Worm (Caenorhabditis elegans) whole organism, L3 larva: ENCODE data around the gene Y71H2AM.25.

ENCODE experiments used
- R02D3.7 ChIP-seq: fragments of 150-350 bp; optimal IDR thresholded peaks from 2 replicates; lab custom pipeline; 2014; ENCODE audit warnings: missing biosample characterization, missing genetic modification characterization
- aly-2 ChIP-seq: fragments of 150-350 bp; optimal IDR thresholded peaks from 2 replicates; lab custom pipeline; 2014; ENCODE audit warnings: missing biosample characterization, missing genetic modification characterization
- ceh-28 ChIP-seq: fragments of 150-350 bp; optimal IDR thresholded peaks from 2 replicates; lab custom pipeline; 2014; ENCODE audit warnings: missing biosample characterization, missing genetic modification reagents, missing genetic modification characterization
- ceh-82 ChIP-seq: fragments of 150-350 bp; optimal IDR thresholded peaks from 2 replicates; lab custom pipeline; 2014; ENCODE audit warnings: missing biosample characterization, missing genetic modification characterization
- ceh-9 ChIP-seq: sonication (generic microtip); optimal IDR thresholded peaks from 2 replicates; lab custom pipeline; 2018; ENCODE audit warnings: missing biosample characterization, missing genetic modification characterization
- daf-12 ChIP-seq: fragments of 150-350 bp; optimal IDR thresholded peaks from 2 replicates; lab custom pipeline; 2014; ENCODE audit warnings: missing biosample characterization, missing genetic modification reagents, missing genetic modification characterization
- egl-27 ChIP-seq: sonication (generic microtip); optimal IDR thresholded peaks from 4 replicates; lab custom pipeline; 2017; ENCODE audit warnings: missing biosample characterization, missing genetic modification reagents, missing genetic modification characterization
- elt-2 ChIP-seq: sonication (generic microtip); optimal IDR thresholded peaks from 2 replicates; lab custom pipeline; 2016; ENCODE audit warnings: missing genetic modification reagents, mild to moderate bottlenecking, missing genetic modification characterization, missing compliant biosample characterization
- elt-3 ChIP-seq, 3 experiments: fragments of 150-350 bp in 1 of 3; sonication (generic microtip) in 2 of 3; optimal IDR thresholded peaks; 2 replicates in 2 of 3; 4 replicates in 1 of 3; lab custom pipeline; 2014 to 2017; ENCODE audit warnings: missing biosample characterization in 3 of 3, missing genetic modification characterization in 3 of 3
- eor-1 ChIP-seq, 2 experiments: fragments of 150-350 bp; optimal IDR thresholded peaks; 2 replicates each; lab custom pipeline; 2014 to 2018; ENCODE audit warnings: missing biosample characterization in 2 of 2, missing genetic modification characterization in 2 of 2
- fkh-10 ChIP-seq: sonication (generic microtip); optimal IDR thresholded peaks from 2 replicates; lab custom pipeline; 2017; ENCODE audit warnings: missing biosample characterization, missing genetic modification reagents, missing genetic modification characterization
- fos-1 ChIP-seq: fragments of 150-350 bp; optimal IDR thresholded peaks from 2 replicates; lab custom pipeline; 2014; ENCODE audit warnings: missing biosample characterization, missing genetic modification characterization
- hmg-11 ChIP-seq: sonication (generic microtip); optimal IDR thresholded peaks from 2 replicates; lab custom pipeline; 2016; ENCODE audit warnings: missing genetic modification characterization, missing compliant biosample characterization
- jun-1 ChIP-seq: fragments of 150-350 bp; optimal IDR thresholded peaks from 2 replicates; lab custom pipeline; 2014; ENCODE audit warnings: missing biosample characterization, missing genetic modification reagents, missing genetic modification characterization
- lin-15B ChIP-seq: fragments of 150-350 bp; optimal IDR thresholded peaks from 2 replicates; lab custom pipeline; 2014; ENCODE audit warnings: missing biosample characterization, missing genetic modification characterization
- lin-39 ChIP-seq: fragments of 150-350 bp; optimal IDR thresholded peaks from 2 replicates; lab custom pipeline; 2018; ENCODE audit warnings: missing biosample characterization, missing genetic modification reagents, missing genetic modification characterization
- lsy-12 ChIP-seq: sonication (generic microtip); optimal IDR thresholded peaks from 2 replicates; lab custom pipeline; 2016; ENCODE audit warnings: mild to moderate bottlenecking, missing genetic modification characterization, missing compliant biosample characterization
- mdl-1 ChIP-seq: fragments of 150-350 bp; optimal IDR thresholded peaks from 2 replicates; lab custom pipeline; 2014; ENCODE audit warnings: missing biosample characterization, missing genetic modification characterization
- nfya-1 ChIP-seq: sonication (generic microtip); optimal IDR thresholded peaks from 2 replicates; lab custom pipeline; 2017; ENCODE audit warnings: missing genetic modification characterization, mild to moderate bottlenecking, missing compliant biosample characterization, antibody characterized with exemption, moderate library complexity; ENCODE audit not compliant: insufficient read depth
- nhr-12 ChIP-seq: fragments of 150-350 bp; optimal IDR thresholded peaks from 2 replicates; lab custom pipeline; 2014; ENCODE audit warnings: missing biosample characterization, missing genetic modification characterization
- nhr-23 ChIP-seq: fragments of 150-350 bp; optimal IDR thresholded peaks from 2 replicates; lab custom pipeline; 2014; ENCODE audit warnings: missing biosample characterization, missing genetic modification reagents, missing genetic modification characterization
- nhr-237 ChIP-seq: fragments of 150-350 bp; optimal IDR thresholded peaks from 2 replicates; lab custom pipeline; 2014; ENCODE audit warnings: missing biosample characterization, missing genetic modification characterization
- nhr-25 ChIP-seq: sonication (generic microtip); optimal IDR thresholded peaks from 2 replicates; lab custom pipeline; 2017; ENCODE audit warnings: missing biosample characterization, missing genetic modification characterization
- nhr-28 ChIP-seq: fragments of 150-350 bp; optimal IDR thresholded peaks from 2 replicates; lab custom pipeline; 2014; ENCODE audit warnings: missing biosample characterization, missing genetic modification characterization
- nhr-43 ChIP-seq: sonication (generic microtip); optimal IDR thresholded peaks from 2 replicates; lab custom pipeline; 2016; ENCODE audit warnings: mild to moderate bottlenecking, missing genetic modification characterization, missing compliant biosample characterization; ENCODE audit not compliant: poor library complexity, severe bottlenecking
- nhr-67 ChIP-seq: fragments of 150-350 bp; optimal IDR thresholded peaks from 2 replicates; lab custom pipeline; 2014; ENCODE audit warnings: missing biosample characterization, missing genetic modification characterization
- nhr-77 ChIP-seq: fragments of 150-350 bp; optimal IDR thresholded peaks from 2 replicates; lab custom pipeline; 2014; ENCODE audit warnings: missing biosample characterization, missing genetic modification characterization
- pha-4 ChIP-seq: fragments of 150-350 bp; optimal IDR thresholded peaks from 2 replicates; lab custom pipeline; 2014; ENCODE audit warnings: missing biosample characterization, missing genetic modification reagents, missing genetic modification characterization
- pqm-1 ChIP-seq: fragments of 150-350 bp; optimal IDR thresholded peaks from 2 replicates; lab custom pipeline; 2017; ENCODE audit warnings: missing biosample characterization, missing genetic modification characterization, inconsistent platforms
- sea-2 ChIP-seq: fragments of 150-350 bp; sonication (generic microtip); optimal IDR thresholded peaks from 4 replicates; lab custom pipeline; 2014; ENCODE audit warnings: missing biosample characterization, missing genetic modification reagents, missing genetic modification characterization
- snpc-4 ChIP-seq: fragments of 150-350 bp; optimal IDR thresholded peaks from 2 replicates; lab custom pipeline; 2014; ENCODE audit warnings: missing biosample characterization, missing genetic modification characterization
- unc-39 ChIP-seq: sonication (generic microtip); optimal IDR thresholded peaks from 4 replicates; lab custom pipeline; 2017; ENCODE audit warnings: missing biosample characterization, missing genetic modification characterization
- unc-62 ChIP-seq: fragments of 150-350 bp; sonication (generic microtip); optimal IDR thresholded peaks from 4 replicates; lab custom pipeline; 2014; ENCODE audit warnings: missing biosample characterization, missing genetic modification reagents, missing genetic modification characterization
- zag-1 ChIP-seq: fragments of 150-350 bp; optimal IDR thresholded peaks from 2 replicates; lab custom pipeline; 2014; ENCODE audit warnings: missing biosample characterization, missing genetic modification characterization
- ztf-11 ChIP-seq: fragments of 150-350 bp; optimal IDR thresholded peaks from 2 replicates; lab custom pipeline; 2014; ENCODE audit warnings: missing biosample characterization, missing genetic modification characterization
- ztf-4 ChIP-seq: fragments of 150-350 bp; optimal IDR thresholded peaks from 2 replicates; lab custom pipeline; 2014; ENCODE audit warnings: missing biosample characterization, missing genetic modification characterization

Y71H2AM.25 gene

ce11 chrIII:2778655-2779054 lies 23.6 kb upstream of the Y71H2AM.25 start, which contains the start of gene laf-1:
Gene laf-1, minus strand, starts transcription at chrIII:2779053.
- no peak for TF ChIP-seq R02D3.7 (tag; lab: Kevin White, UChicago)
- no peak for TF ChIP-seq unc-62 (GFP tag; lab: Kevin White, UChicago)
- no peak for TF ChIP-seq mdl-1 (tag; lab: Kevin White, UChicago)
- no peak for TF ChIP-seq nhr-43 (tag; lab: Kevin White, UChicago)
- TF ChIP-seq nhr-77: no peak
- no peak for TF ChIP-seq elt-3 (tag; optimal IDR thresholded peaks at IDR 0.05; lab: Kevin White, UChicago)
- no peak for TF ChIP-seq daf-12 (tag; lab: Kevin White, UChicago)
- no peak for TF ChIP-seq nhr-237
- TF ChIP-seq eor-1 (tag; optimal IDR thresholded peaks at IDR 0.05; lab: Kevin White, UChicago): no peak
- no peak for TF ChIP-seq fos-1
- no peak for TF ChIP-seq ztf-11 (tag; lab: Kevin White, UChicago)
- TF ChIP-seq aly-2 (tag; lab: Kevin White, UChicago): no peak
- TF ChIP-seq nhr-28: no peak
- TF ChIP-seq ceh-28 (tag; lab: Kevin White, UChicago): no peak
- TF ChIP-seq nhr-25 (tag; lab: Kevin White, UChicago): no peak
- no peak for TF ChIP-seq unc-39 (tag; lab: Kevin White, UChicago)
- TF ChIP-seq nfya-1 (tag; lab: Kevin White, UChicago): no peak
- TF ChIP-seq egl-27: no peak
- TF ChIP-seq nhr-67 (tag; lab: Kevin White, UChicago): no peak

ce11 chrIII:2780283-2780682 lies 22.0 kb upstream of the Y71H2AM.25 start:
- TF ChIP-seq unc-62 (GFP tag; lab: Kevin White, UChicago) (no peak), lin-39 (peak; percentile 33), jun-1 (tag; lab: Kevin White, UChicago) (no peak), sea-2 (peak; percentile 59), aly-2 (tag; lab: Kevin White, UChicago) (no peak), nfya-1 (tag; lab: Kevin White, UChicago) (peak; percentile 31), hmg-11 (peak; percentile 22), nhr-77 (no peak)

- TF ChIP-seq nhr-23 (tag; lab: Kevin White, UChicago): peak; percentile 5
- TF ChIP-seq snpc-4 (tag; lab: Kevin White, UChicago): peak; percentile 19
- peak; percentile 69 for TF ChIP-seq nfya-1 (tag; lab: Kevin White, UChicago)
- peak; percentile 1 for TF ChIP-seq elt-2 (tag; lab: Kevin White, UChicago)
- no peak for TF ChIP-seq ceh-9
- peak; percentile 59 for TF ChIP-seq pha-4 (tag; lab: Kevin White, UChicago)
- peak; percentile 64 for TF ChIP-seq lin-15B
- TF ChIP-seq ceh-82 (tag; lab: Kevin White, UChicago): no peak
Observed at ce11 chrIII:2780793-2781192, 21.5 kb upstream of the Y71H2AM.25 start, which contains the start of gene Y71H2AM.6. Gene Y71H2AM.6, plus strand, starts transcription at chrIII:2781056.

ce11 chrIII:2781833-2782232 lies 20.4 kb upstream of the Y71H2AM.25 start:
- TF ChIP-seq nhr-237 (no peak), nhr-77 (no peak), lsy-12 (no peak), nhr-43 (tag; lab: Kevin White, UChicago) (no peak), fkh-10 (GFP tag; lab: Kevin White, UChicago) (no peak), daf-12 (tag; lab: Kevin White, UChicago) (no peak), zag-1 (tag; lab: Kevin White, UChicago) (no peak), lin-15B (no peak), ztf-4 (no peak), pqm-1 (tag; lab: Kevin White, UChicago) (no peak), jun-1 (tag; lab: Kevin White, UChicago) (no peak), fos-1 (no peak), R02D3.7 (tag; lab: Kevin White, UChicago) (no peak), snpc-4 (tag; lab: Kevin White, UChicago) (no peak), elt-2 (tag; lab: Kevin White, UChicago) (no peak), ztf-11 (tag; lab: Kevin White, UChicago) (no peak), lin-39 (no peak), ceh-28 (tag; lab: Kevin White, UChicago) (no peak), nhr-12 (tag; lab: Kevin White, UChicago) (no peak)
